Worm (Caenorhabditis elegans) whole organism, L2 larva: ENCODE data around the gene ZK669.2.

Source experiments
- C34F6.9 ChIP-seq: fragments of 150-350 bp; optimal IDR thresholded peaks from 2 replicates; lab custom pipeline; 2014; ENCODE audit warnings: missing biosample characterization, missing genetic modification characterization
- F13H6.1 ChIP-seq: sonication (generic microtip); optimal IDR thresholded peaks from 2 replicates; lab custom pipeline; 2016; ENCODE audit warnings: missing genetic modification characterization, missing compliant biosample characterization
- R02D3.7 ChIP-seq: fragments of 150-350 bp; optimal IDR thresholded peaks from 2 replicates; lab custom pipeline; 2014; ENCODE audit warnings: missing biosample characterization, missing genetic modification characterization
- Y55F3AM.14 ChIP-seq: fragments of 200-800 bp; sonication (Bioruptor generic); optimal IDR thresholded peaks from 2 replicates; lab custom pipeline; 2018; ENCODE audit warnings: mild to moderate bottlenecking, missing genetic modification characterization, missing compliant biosample characterization
- ZK546.5 ChIP-seq: sonication (generic microtip); optimal IDR thresholded peaks from 2 replicates; lab custom pipeline; 2017; ENCODE audit warnings: missing biosample characterization, missing genetic modification characterization
- alr-1 ChIP-seq: fragments of 150-350 bp; optimal IDR thresholded peaks from 2 replicates; lab custom pipeline; 2014; ENCODE audit warnings: missing biosample characterization, missing genetic modification characterization
- ama-1 ChIP-seq: fragments of 150-350 bp; optimal IDR thresholded peaks from 2 replicates; lab custom pipeline; 2018; ENCODE audit warnings: inconsistent platforms
- blmp-1 ChIP-seq: sonication (generic microtip); optimal IDR thresholded peaks from 2 replicates; lab custom pipeline; 2017; ENCODE audit warnings: missing genetic modification characterization, mild to moderate bottlenecking, missing compliant biosample characterization, antibody characterized with exemption, moderate library complexity; ENCODE audit not compliant: insufficient read depth
- ceh-16 ChIP-seq: fragments of 150-350 bp; optimal IDR thresholded peaks from 2 replicates; lab custom pipeline; 2014; ENCODE audit warnings: missing biosample characterization, missing genetic modification characterization
- ceh-82 ChIP-seq: fragments of 150-350 bp; optimal IDR thresholded peaks from 2 replicates; lab custom pipeline; 2014; ENCODE audit warnings: missing biosample characterization, missing genetic modification characterization
- crh-2 ChIP-seq: sonication (generic microtip); optimal IDR thresholded peaks from 2 replicates; lab custom pipeline; 2017; ENCODE audit warnings: missing biosample characterization, missing genetic modification characterization
- dmd-4 ChIP-seq: sonication (generic microtip); optimal IDR thresholded peaks from 2 replicates; lab custom pipeline; 2017; ENCODE audit warnings: missing biosample characterization, missing genetic modification characterization
- egl-27 ChIP-seq: sonication (generic microtip); optimal IDR thresholded peaks from 3 replicates; lab custom pipeline; 2017; ENCODE audit warnings: missing biosample characterization, missing genetic modification reagents, missing genetic modification characterization
- elt-3 ChIP-seq: sonication (generic microtip); optimal IDR thresholded peaks from 2 replicates; lab custom pipeline; 2017; ENCODE audit warnings: missing biosample characterization, missing genetic modification characterization
- gmeb-1 ChIP-seq: fragments of 150-350 bp; optimal IDR thresholded peaks from 2 replicates; lab custom pipeline; 2014; ENCODE audit warnings: missing biosample characterization, missing genetic modification characterization
- lin-39 ChIP-seq: fragments of 150-350 bp; optimal IDR thresholded peaks from 2 replicates; lab custom pipeline; 2014; ENCODE audit warnings: missing biosample characterization, missing genetic modification reagents, missing genetic modification characterization
- lsy-2 ChIP-seq, 2 experiments: fragments of 150-350 bp in 1 of 2; sonication (generic microtip) in 1 of 2; optimal IDR thresholded peaks; 2 replicates each; lab custom pipeline; 2014 to 2017; ENCODE audit warnings: missing biosample characterization in 2 of 2, missing genetic modification characterization in 2 of 2
- mab-5 ChIP-seq: fragments of 150-350 bp; optimal IDR thresholded peaks from 2 replicates; lab custom pipeline; 2014; ENCODE audit warnings: missing biosample characterization, missing genetic modification characterization
- nhr-10 ChIP-seq: sonication (generic microtip); optimal IDR thresholded peaks from 2 replicates; lab custom pipeline; 2017; ENCODE audit warnings: missing biosample characterization, missing genetic modification characterization
- nhr-11 ChIP-seq: fragments of 150-350 bp; optimal IDR thresholded peaks from 2 replicates; lab custom pipeline; 2014; ENCODE audit warnings: missing biosample characterization, missing genetic modification characterization
- nhr-12 ChIP-seq: fragments of 150-350 bp; optimal IDR thresholded peaks from 2 replicates; lab custom pipeline; 2014; ENCODE audit warnings: missing biosample characterization, missing genetic modification characterization
- nhr-129 ChIP-seq: fragments of 150-350 bp; optimal IDR thresholded peaks from 2 replicates; lab custom pipeline; 2014; ENCODE audit warnings: missing biosample characterization, missing genetic modification characterization
- nhr-21 ChIP-seq: fragments of 150-350 bp; optimal IDR thresholded peaks from 2 replicates; lab custom pipeline; 2014; ENCODE audit warnings: missing biosample characterization, missing genetic modification characterization
- nhr-23 ChIP-seq: fragments of 150-350 bp; optimal IDR thresholded peaks from 2 replicates; lab custom pipeline; 2014; ENCODE audit warnings: missing biosample characterization, missing genetic modification reagents, missing genetic modification characterization
- nhr-237 ChIP-seq: fragments of 150-350 bp; optimal IDR thresholded peaks from 2 replicates; lab custom pipeline; 2014; ENCODE audit warnings: missing biosample characterization, missing genetic modification characterization
- nhr-25 ChIP-seq: fragments of 150-350 bp; sonication (generic microtip); optimal IDR thresholded peaks from 3 replicates; lab custom pipeline; 2014; ENCODE audit warnings: missing biosample characterization, missing genetic modification characterization
- nhr-6 ChIP-seq: fragments of 150-350 bp; optimal IDR thresholded peaks from 2 replicates; lab custom pipeline; 2014; ENCODE audit warnings: missing biosample characterization, missing genetic modification characterization
- nhr-77 ChIP-seq: fragments of 150-350 bp; optimal IDR thresholded peaks from 2 replicates; lab custom pipeline; 2014; ENCODE audit warnings: missing biosample characterization, missing genetic modification characterization
- peb-1 ChIP-seq: fragments of 150-350 bp; optimal IDR thresholded peaks from 2 replicates; lab custom pipeline; 2014; ENCODE audit warnings: missing biosample characterization, missing genetic modification characterization
- sma-9 ChIP-seq, 2 experiments: fragments of 150-350 bp in 1 of 2; sonication (generic microtip) in 1 of 2; optimal IDR thresholded peaks; 2 replicates each; lab custom pipeline; 2014 to 2016; ENCODE audit warnings: missing genetic modification characterization in 2 of 2, mild to moderate bottlenecking in 1 of 2, missing biosample characterization in 1 of 2, missing compliant biosample characterization in 1 of 2, missing genetic modification reagents in 1 of 2, moderate library complexity in 1 of 2
- snpc-4 ChIP-seq: fragments of 150-350 bp; optimal IDR thresholded peaks from 2 replicates; lab custom pipeline; 2014; ENCODE audit warnings: missing biosample characterization, missing genetic modification characterization
- unc-39 ChIP-seq: fragments of 150-350 bp; optimal IDR thresholded peaks from 2 replicates; lab custom pipeline; 2014; ENCODE audit warnings: missing biosample characterization, missing genetic modification characterization
- unc-55 ChIP-seq: fragments of 150-350 bp; sonication (generic microtip); optimal IDR thresholded peaks from 3 replicates; lab custom pipeline; 2014; ENCODE audit warnings: missing biosample characterization, missing genetic modification reagents, missing genetic modification characterization
- unc-62 ChIP-seq: fragments of 150-350 bp; optimal IDR thresholded peaks from 2 replicates; lab custom pipeline; 2014; ENCODE audit warnings: missing biosample characterization, missing genetic modification reagents, missing genetic modification characterization
- ztf-1 ChIP-seq: fragments of 200-800 bp; sonication (Bioruptor generic); conservative IDR thresholded peaks from 2 replicates; pipeline ENCODE4 v1.3.6; 2022; ENCODE audit warnings: missing genetic modification characterization, missing compliant biosample characterization
- ztf-11 ChIP-seq: sonication (generic microtip); optimal IDR thresholded peaks from 2 replicates; lab custom pipeline; 2017; ENCODE audit warnings: missing biosample characterization, missing genetic modification characterization
- ztf-4 ChIP-seq: fragments of 150-350 bp; optimal IDR thresholded peaks from 2 replicates; lab custom pipeline; 2014; ENCODE audit warnings: missing biosample characterization, missing genetic modification characterization

The ZK669.2 gene

DNA sequence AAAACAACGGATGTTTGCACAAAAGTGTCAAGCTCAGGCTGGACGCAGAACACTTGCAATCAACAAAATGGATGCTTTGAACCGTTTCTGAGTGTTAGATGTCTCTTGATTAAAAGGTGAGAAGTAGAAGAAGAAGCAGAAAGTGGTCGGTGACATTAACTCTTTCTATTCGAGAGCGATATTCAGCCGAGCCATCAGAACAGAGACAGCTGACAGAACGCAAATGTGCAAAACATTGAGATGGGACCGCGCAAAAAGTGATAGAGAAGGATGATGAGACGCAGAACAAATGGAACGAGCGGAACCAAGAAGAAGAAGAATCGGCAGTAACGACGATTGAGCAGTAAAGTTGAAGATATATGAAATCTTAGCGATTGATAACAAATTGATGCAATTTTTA, 2.4 kb downstream of the ZK669.2 start:
- TF ChIP-seq ama-1 (no peak), lin-39 (tag; lab: Kevin White, UChicago) (no peak), elt-3 (tag; lab: Kevin White, UChicago) (no peak), nhr-10 (tag; lab: Kevin White, UChicago) (no peak), unc-39 (tag; lab: Kevin White, UChicago) (no peak), ztf-4 (tag; lab: Kevin White, UChicago) (no peak), dmd-4 (no peak), nhr-237 (no peak), sma-9 (GFP tag; optimal IDR thresholded peaks at IDR 0.05; lab: Kevin White, UChicago) (no peak), sma-9 (tag; optimal IDR thresholded peaks at IDR 0.05; lab: Kevin White, UChicago) (no peak), peb-1 (no peak), ztf-1 (GFP tag; lab: Robert Waterston, UW) (no peak), ztf-11 (no peak)
- TF ChIP-seq, all 48 proteins: peak for 0

DNA sequence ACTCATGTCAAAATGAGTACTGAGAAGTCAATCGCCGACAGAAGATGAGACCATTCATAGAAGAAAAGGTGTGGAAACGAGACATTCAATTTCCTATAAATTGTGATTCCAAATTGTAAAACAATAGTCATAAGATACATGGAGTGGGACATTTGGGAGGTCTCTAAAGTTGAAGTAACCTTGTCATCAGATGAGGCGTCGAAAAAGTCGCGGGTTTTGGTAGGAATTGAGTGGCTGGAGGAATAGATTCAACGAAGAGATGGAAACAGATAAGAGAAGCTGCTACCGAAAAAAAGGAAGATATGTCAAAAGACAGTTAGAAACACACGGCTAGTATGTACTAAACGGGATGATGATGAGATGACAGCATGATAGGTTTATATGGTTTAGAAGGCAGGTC, 7.3 kb downstream of the ZK669.2 start:
- no peak for TF ChIP-seq lin-39 (tag; lab: Kevin White, UChicago)
- peak; percentile 69 for TF ChIP-seq ceh-16 (tag; lab: Kevin White, UChicago)

DNA sequence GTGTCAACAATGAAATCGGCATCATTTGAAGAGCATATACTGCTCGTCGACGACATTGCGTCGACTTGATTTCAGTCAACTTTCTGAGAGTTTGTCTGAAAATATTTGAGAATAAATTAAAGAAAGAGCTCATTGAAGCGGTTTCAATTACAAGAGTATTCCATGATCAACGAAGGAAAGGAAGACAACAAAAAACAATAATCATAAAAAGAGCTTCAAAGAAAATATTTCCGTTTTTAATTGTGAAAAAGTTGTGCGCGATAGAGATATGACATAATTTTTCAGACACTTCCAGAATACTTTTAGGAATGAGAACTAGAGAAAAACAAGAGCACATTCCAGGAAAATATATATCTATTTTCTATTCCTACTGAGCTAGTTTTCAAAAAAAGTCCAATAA, 9.4 kb downstream of the ZK669.2 start, which contains the start of gene spv-1:
Gene spv-1, minus strand, starts transcription at position 101 of the 400 bp plus-strand sequence.
- no peak for TF ChIP-seq unc-62 (GFP tag; lab: Kevin White, UChicago)
- no peak for TF ChIP-seq Y55F3AM.14 (GFP tag; lab: Kevin White, UChicago)
- TF ChIP-seq nhr-23 (tag; lab: Kevin White, UChicago): no peak
- no peak for TF ChIP-seq snpc-4 (tag; lab: Kevin White, UChicago)
- no peak for TF ChIP-seq R02D3.7
- no peak for TF ChIP-seq alr-1
- TF ChIP-seq nhr-77 (tag; lab: Kevin White, UChicago): no peak
- TF ChIP-seq lsy-2 (tag; optimal IDR thresholded peaks at IDR 0.05; lab: Kevin White, UChicago): no peak
- TF ChIP-seq ceh-82: no peak
- TF ChIP-seq nhr-21 (tag; lab: Kevin White, UChicago): no peak
- TF ChIP-seq gmeb-1 (tag; lab: Kevin White, UChicago): no peak
- TF ChIP-seq nhr-6: no peak
- TF ChIP-seq, all 48 proteins: peak for 0

ce11 chrII:7921155-7921554, 16.8 kb downstream of the ZK669.2 start:
- TF ChIP-seq ztf-1 (GFP tag; lab: Robert Waterston, UW): no peak
- no peak for TF ChIP-seq nhr-11 (tag; lab: Kevin White, UChicago)
- TF ChIP-seq gmeb-1 (tag; lab: Kevin White, UChicago): no peak
- TF ChIP-seq dmd-4: no peak
- peak; percentile 4 for TF ChIP-seq sma-9 (GFP tag; optimal IDR thresholded peaks at IDR 0.05; lab: Kevin White, UChicago)
- TF ChIP-seq sma-9 (tag; optimal IDR thresholded peaks at IDR 0.05; lab: Kevin White, UChicago): no peak
- TF ChIP-seq blmp-1 (tag; lab: Kevin White, UChicago): no peak
- peak; percentile 21 for TF ChIP-seq nhr-129 (tag; lab: Kevin White, UChicago)
- no peak for TF ChIP-seq Y55F3AM.14 (GFP tag; lab: Kevin White, UChicago)
- TF ChIP-seq ceh-16 (tag; lab: Kevin White, UChicago): no peak
- no peak for TF ChIP-seq F13H6.1 (tag; lab: Kevin White, UChicago)
- TF ChIP-seq crh-2 (tag; lab: Kevin White, UChicago): peak; percentile 1
- no peak for TF ChIP-seq nhr-25 (tag; lab: Kevin White, UChicago)
- TF ChIP-seq, all 48 proteins: peak for 3

DNA sequence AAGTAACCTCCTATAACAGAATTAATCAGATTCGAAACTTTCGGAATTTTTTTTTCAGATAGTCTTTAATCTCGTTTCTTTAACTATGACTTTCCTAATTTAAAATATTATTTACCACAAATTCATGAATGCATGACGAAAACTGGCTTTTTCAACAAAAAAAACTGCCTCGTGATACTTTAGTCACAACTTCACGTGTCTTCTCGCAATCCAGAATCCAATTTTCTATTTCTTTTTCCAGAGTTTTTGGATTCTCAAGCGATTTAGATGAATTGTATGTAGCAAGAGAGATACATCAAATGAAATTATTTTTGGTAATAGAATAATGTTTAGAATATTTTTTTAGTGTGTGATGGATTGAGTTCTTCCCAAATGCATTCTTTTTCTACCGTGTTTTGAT, 17.8 kb downstream of the ZK669.2 start:
- TF ChIP-seq unc-55 (GFP tag; lab: Kevin White, UChicago) (peak; percentile 25), blmp-1 (tag; lab: Kevin White, UChicago) (no peak), nhr-23 (tag; lab: Kevin White, UChicago) (no peak), ceh-16 (tag; lab: Kevin White, UChicago) (no peak), gmeb-1 (tag; lab: Kevin White, UChicago) (no peak), unc-39 (tag; lab: Kevin White, UChicago) (no peak), peb-1 (no peak), nhr-77 (tag; lab: Kevin White, UChicago) (no peak), C34F6.9 (tag; lab: Kevin White, UChicago) (peak; percentile 24), nhr-12 (no peak), mab-5 (tag; lab: Kevin White, UChicago) (no peak), ZK546.5 (tag; lab: Kevin White, UChicago) (no peak), lin-39 (tag; lab: Kevin White, UChicago) (no peak), nhr-237 (no peak), nhr-129 (tag; lab: Kevin White, UChicago) (no peak), egl-27 (tag; lab: Kevin White, UChicago) (no peak), lsy-2 (tag; optimal IDR thresholded peaks at IDR 0.05; lab: Kevin White, UChicago) (no peak)
- TF ChIP-seq, all 48 proteins: peak for 2
